Worm (Caenorhabditis elegans) whole organism, L1 larva: ENCODE measurements around the gene D1005.2.

ENCODE experiments used
- C04F5.9 ChIP-seq: sonication (generic microtip); optimal IDR thresholded peaks from 2 replicates; lab custom pipeline; 2016; ENCODE audit warnings: missing genetic modification characterization, missing compliant biosample characterization
- C34B4.2 ChIP-seq: sonication (generic microtip); optimal IDR thresholded peaks from 2 replicates; lab custom pipeline; 2017; ENCODE audit warnings: mild to moderate bottlenecking, missing genetic modification characterization, missing compliant biosample characterization
- F16B12.6 ChIP-seq: fragments of 150-350 bp; optimal IDR thresholded peaks from 2 replicates; lab custom pipeline; 2014; ENCODE audit warnings: missing biosample characterization, missing genetic modification characterization
- aha-1 ChIP-seq: fragments of 150-350 bp; optimal IDR thresholded peaks from 2 replicates; lab custom pipeline; 2014; ENCODE audit warnings: missing biosample characterization, missing genetic modification characterization
- aly-2 ChIP-seq: fragments of 150-350 bp; optimal IDR thresholded peaks from 2 replicates; lab custom pipeline; 2014; ENCODE audit warnings: missing biosample characterization, missing genetic modification characterization
- ama-1 ChIP-seq: fragments of 150-350 bp; optimal IDR thresholded peaks from 2 replicates; lab custom pipeline; 2014
- ceh-8 ChIP-seq: fragments of 200-800 bp; sonication (Bioruptor generic); optimal IDR thresholded peaks from 2 replicates; lab custom pipeline; 2018; ENCODE audit warnings: mild to moderate bottlenecking, missing genetic modification characterization, moderate library complexity, missing compliant biosample characterization
- ceh-82 ChIP-seq, 3 experiments: fragments of 150-350 bp in 1 of 3; sonication (generic microtip) in 2 of 3; optimal IDR thresholded peaks; 2 replicates each; lab custom pipeline; 2014 to 2017; ENCODE audit warnings: missing biosample characterization in 3 of 3, missing genetic modification characterization in 3 of 3
- ceh-88 ChIP-seq: fragments of 200-800 bp; sonication (Bioruptor generic); IDR thresholded peaks from 2 replicates; pipeline ENCODE4 v1.3.6; 2022; ENCODE audit warnings: missing genetic modification characterization, missing compliant biosample characterization
- ces-1 ChIP-seq: fragments of 150-350 bp; optimal IDR thresholded peaks from 2 replicates; lab custom pipeline; 2014; ENCODE audit warnings: missing biosample characterization, missing genetic modification reagents, missing genetic modification characterization
- efl-3 ChIP-seq: fragments of 200-800 bp; sonication (Bioruptor generic); optimal IDR thresholded peaks from 2 replicates; lab custom pipeline; 2018; ENCODE audit warnings: mild to moderate bottlenecking, missing genetic modification characterization, missing compliant biosample characterization
- egl-27 ChIP-seq, 2 experiments: fragments of 150-350 bp in 1 of 2; sonication (generic microtip); optimal IDR thresholded peaks; 3 replicates each; lab custom pipeline; 2017 to 2018; ENCODE audit warnings: missing biosample characterization in 2 of 2, missing genetic modification characterization in 2 of 2, missing genetic modification reagents in 2 of 2
- elt-2 ChIP-seq: sonication (generic microtip); optimal IDR thresholded peaks from 2 replicates; lab custom pipeline; 2016; ENCODE audit warnings: missing genetic modification characterization, mild to moderate bottlenecking, inconsistent platforms, missing compliant biosample characterization, missing genetic modification reagents
- ets-5 ChIP-seq: fragments of 200-800 bp; sonication (Bioruptor generic); IDR thresholded peaks from 2 replicates; pipeline ENCODE4 v1.3.6; 2022; ENCODE audit warnings: missing genetic modification characterization, missing compliant biosample characterization
- fkh-4 ChIP-seq: sonication (generic microtip); optimal IDR thresholded peaks from 2 replicates; lab custom pipeline; 2016; ENCODE audit warnings: missing compliant biosample characterization, missing genetic modification characterization, borderline replicate concordance
- grh-1 ChIP-seq: fragments of 200-800 bp; sonication (Bioruptor generic); IDR thresholded peaks from 2 replicates; pipeline ENCODE4 v1.3.6; 2022; ENCODE audit warnings: missing genetic modification reagents, missing genetic modification characterization, missing compliant biosample characterization
- hlh-17 ChIP-seq: fragments of 200-800 bp; sonication (Bioruptor generic); optimal IDR thresholded peaks from 2 replicates; lab custom pipeline; 2018; ENCODE audit warnings: missing genetic modification characterization, mild to moderate bottlenecking, missing compliant biosample characterization, moderate library complexity, borderline replicate concordance
- hlh-4 ChIP-seq: sonication (generic microtip); optimal IDR thresholded peaks from 2 replicates; lab custom pipeline; 2016; ENCODE audit warnings: mild to moderate bottlenecking, missing genetic modification characterization, missing compliant biosample characterization
- isw-1 ChIP-seq: fragments of 200-800 bp; sonication (Bioruptor generic); IDR thresholded peaks from 2 replicates; pipeline ENCODE4 v1.3.6; 2022; ENCODE audit warnings: missing genetic modification characterization, missing compliant biosample characterization
- lin-14 ChIP-seq: fragments of 200-800 bp; sonication (Bioruptor generic); optimal IDR thresholded peaks from 2 replicates; lab custom pipeline; 2018; ENCODE audit warnings: mild to moderate bottlenecking, missing genetic modification characterization, moderate library complexity, missing compliant biosample characterization
- lin-15B ChIP-seq: fragments of 150-350 bp; sonication (generic microtip); optimal IDR thresholded peaks from 3 replicates; lab custom pipeline; 2014; ENCODE audit warnings: missing biosample characterization, missing genetic modification characterization
- lin-39 ChIP-seq: fragments of 150-350 bp; optimal IDR thresholded peaks from 2 replicates; lab custom pipeline; 2014; ENCODE audit warnings: missing biosample characterization, missing genetic modification reagents, missing genetic modification characterization
- lir-3 ChIP-seq: sonication (generic microtip); optimal IDR thresholded peaks from 2 replicates; lab custom pipeline; 2016; ENCODE audit warnings: mild to moderate bottlenecking, missing genetic modification characterization, moderate library complexity, missing compliant biosample characterization; ENCODE audit not compliant: poor library complexity
- lsy-2 ChIP-seq, 2 experiments: fragments of 150-350 bp; optimal IDR thresholded peaks; 2 replicates each; lab custom pipeline; 2014; ENCODE audit warnings: missing biosample characterization in 2 of 2, missing genetic modification characterization in 2 of 2
- nhr-11 ChIP-seq: fragments of 150-350 bp; optimal IDR thresholded peaks from 2 replicates; lab custom pipeline; 2014; ENCODE audit warnings: missing biosample characterization, missing genetic modification characterization
- nhr-12 ChIP-seq: sonication (generic microtip); optimal IDR thresholded peaks from 2 replicates; lab custom pipeline; 2017; ENCODE audit warnings: missing biosample characterization, missing genetic modification characterization
- nhr-19 ChIP-seq: fragments of 200-800 bp; sonication (Bioruptor generic); conservative IDR thresholded peaks from 2 replicates; pipeline ENCODE4 v1.3.6; 2022; ENCODE audit warnings: missing genetic modification characterization, missing compliant biosample characterization
- nhr-20 ChIP-seq: sonication (generic microtip); optimal IDR thresholded peaks from 2 replicates; lab custom pipeline; 2016; ENCODE audit warnings: mild to moderate bottlenecking, missing genetic modification characterization, missing compliant biosample characterization
- nhr-237 ChIP-seq: fragments of 150-350 bp; optimal IDR thresholded peaks from 2 replicates; lab custom pipeline; 2014; ENCODE audit warnings: missing biosample characterization, missing genetic modification characterization
- nhr-28 ChIP-seq: fragments of 150-350 bp; optimal IDR thresholded peaks from 2 replicates; lab custom pipeline; 2014; ENCODE audit warnings: missing biosample characterization, missing genetic modification characterization
- nhr-47 ChIP-seq: sonication (generic microtip); optimal IDR thresholded peaks from 2 replicates; lab custom pipeline; 2016; ENCODE audit warnings: mild to moderate bottlenecking, missing genetic modification characterization, moderate library complexity, missing compliant biosample characterization
- nhr-71 ChIP-seq: sonication (generic microtip); optimal IDR thresholded peaks from 2 replicates; lab custom pipeline; 2016; ENCODE audit warnings: mild to moderate bottlenecking, missing genetic modification characterization, moderate library complexity, missing compliant biosample characterization
- nhr-77 ChIP-seq: fragments of 150-350 bp; optimal IDR thresholded peaks from 2 replicates; lab custom pipeline; 2014; ENCODE audit warnings: missing biosample characterization, missing genetic modification characterization
- nhr-85 ChIP-seq: sonication (generic microtip); peaks from one replicate; lab custom pipeline; 2016; ENCODE audit warnings: missing genetic modification characterization, inconsistent platforms, missing compliant biosample characterization
- pax-3 ChIP-seq: fragments of 200-800 bp; sonication (Bioruptor generic); optimal IDR thresholded peaks from 2 replicates; lab custom pipeline; 2018; ENCODE audit warnings: mild to moderate bottlenecking, missing genetic modification characterization, moderate library complexity, missing compliant biosample characterization
- pqm-1 ChIP-seq: sonication (generic microtip); optimal IDR thresholded peaks from 3 replicates; lab custom pipeline; 2017; ENCODE audit warnings: missing biosample characterization, missing genetic modification characterization
- rnt-1 ChIP-seq: sonication (generic microtip); optimal IDR thresholded peaks from 2 replicates; lab custom pipeline; 2016; ENCODE audit warnings: mild to moderate bottlenecking, missing genetic modification characterization, moderate library complexity, missing compliant biosample characterization
- snpc-4 ChIP-seq: fragments of 150-350 bp; optimal IDR thresholded peaks from 2 replicates; lab custom pipeline; 2014; ENCODE audit warnings: missing biosample characterization, missing genetic modification characterization
- snu-23 ChIP-seq: sonication (generic microtip); optimal IDR thresholded peaks from 2 replicates; lab custom pipeline; 2016; ENCODE audit warnings: missing genetic modification characterization, missing compliant biosample characterization
- sptf-1 ChIP-seq: fragments of 150-350 bp; optimal IDR thresholded peaks from 2 replicates; lab custom pipeline; 2014; ENCODE audit warnings: missing biosample characterization, missing genetic modification characterization
- tbx-2 ChIP-seq: sonication (generic microtip); optimal IDR thresholded peaks from 2 replicates; lab custom pipeline; 2016; ENCODE audit warnings: missing genetic modification characterization, missing compliant biosample characterization
- tlp-1 ChIP-seq: fragments of 150-350 bp; optimal IDR thresholded peaks from 2 replicates; lab custom pipeline; 2014; ENCODE audit warnings: missing biosample characterization, missing genetic modification characterization
- unc-130 ChIP-seq: fragments of 150-350 bp; optimal IDR thresholded peaks from 2 replicates; lab custom pipeline; 2017; ENCODE audit warnings: missing biosample characterization, missing genetic modification characterization, inconsistent platforms
- unc-62 ChIP-seq: fragments of 150-350 bp; optimal IDR thresholded peaks from 2 replicates; lab custom pipeline; 2014; ENCODE audit warnings: missing biosample characterization, missing genetic modification reagents, missing genetic modification characterization
- unc-86 ChIP-seq: sonication (generic microtip); optimal IDR thresholded peaks from 2 replicates; lab custom pipeline; 2016; ENCODE audit warnings: missing genetic modification characterization, missing compliant biosample characterization
- unc-98 ChIP-seq: fragments of 200-800 bp; sonication (Bioruptor generic); IDR thresholded peaks from 2 replicates; pipeline ENCODE4 v1.3.6; 2022; ENCODE audit warnings: missing genetic modification characterization, missing compliant biosample characterization
- xbp-1 ChIP-seq: sonication (generic microtip); optimal IDR thresholded peaks from 2 replicates; lab custom pipeline; 2016; ENCODE audit warnings: missing genetic modification characterization, missing compliant biosample characterization

The D1005.2 gene

DNA sequence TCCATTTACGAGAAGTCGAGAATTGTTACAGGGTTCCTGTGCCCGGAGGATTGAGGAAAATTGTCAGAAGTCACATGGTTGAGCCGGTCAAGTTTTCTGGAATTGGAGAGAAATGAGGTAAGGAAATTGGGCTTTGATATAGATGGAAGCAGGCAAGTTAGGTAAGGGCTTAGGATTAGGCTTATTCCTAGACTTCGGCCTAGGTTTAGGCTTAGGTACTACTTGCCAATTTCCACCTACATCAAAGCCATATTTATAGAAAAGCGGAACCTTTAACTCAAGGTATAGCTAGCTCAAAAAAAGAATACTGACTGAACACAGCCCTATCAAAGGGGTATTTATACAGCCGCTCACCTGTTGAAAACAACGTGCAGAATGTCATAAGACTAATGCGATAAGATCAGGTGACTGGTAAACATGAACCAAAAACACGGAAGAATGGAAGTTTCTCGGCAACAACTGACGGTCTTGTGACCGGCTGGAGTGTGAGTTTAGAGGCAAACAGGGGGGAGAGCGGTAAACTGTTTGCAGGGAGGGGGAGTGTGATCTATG is 45.8 kb downstream of the D1005.2 start (continued):
- TF ChIP-seq tbx-2 (peak; percentile 96), ceh-88 (peak; percentile 63), ama-1 (lab: Kevin White, UChicago) (peak; percentile 99), ceh-82 (tag; optimal IDR thresholded peaks at IDR 0.05; lab: Kevin White, UChicago) (peak in 1 of 3 experiments; percentile 2), lsy-2 (tag; optimal IDR thresholded peaks at IDR 0.05; lab: Kevin White, UChicago) (peak; percentile 82 to 96), nhr-28 (no peak), unc-62 (GFP tag; lab: Kevin White, UChicago) (no peak), grh-1 (GFP tag; lab: Robert Waterston, UW) (peak; percentile 96), unc-98 (GFP tag; lab: Robert Waterston, UW) (peak; percentile 54; the same call in 1 of the 2 replicates), tlp-1 (tag; lab: Kevin White, UChicago) (peak; percentile 6), lin-15B (tag; lab: Kevin White, UChicago) (no peak), nhr-71 (tag; lab: Kevin White, UChicago) (peak; percentile 99), aha-1 (tag; lab: Kevin White, UChicago) (peak; percentile 98), nhr-77 (tag; lab: Kevin White, UChicago) (peak; percentile 86), efl-3 (GFP tag; lab: Kevin White, UChicago) (peak; percentile 35), ceh-8 (GFP tag; lab: Kevin White, UChicago) (no peak), hlh-17 (peak; percentile 46), lir-3 (tag; lab: Kevin White, UChicago) (peak; percentile 88), hlh-4 (tag; lab: Kevin White, UChicago) (no peak), egl-27 (tag; optimal IDR thresholded peaks at IDR 0.05; lab: Kevin White, UChicago) (peak in 1 of 2 experiments; percentile 8), nhr-20 (tag; lab: Kevin White, UChicago) (peak; percentile 99), C34B4.2 (tag; lab: Kevin White, UChicago) (peak; percentile 68), isw-1 (GFP tag; lab: Robert Waterston, UW) (0 out of 2 replicates have a peak, but pooled peaks have one; percentile 3), unc-86 (tag; lab: Kevin White, UChicago) (no peak), aly-2 (tag; lab: Kevin White, UChicago) (no peak), nhr-19 (GFP tag; lab: Robert Waterston, UW) (peak; percentile 95), pax-3 (tag; lab: Kevin White, UChicago) (peak; percentile 84), ets-5 (GFP tag; lab: Robert Waterston, UW) (no peak), C04F5.9 (tag; lab: Kevin White, UChicago) (peak; percentile 76), F16B12.6 (tag; lab: Kevin White, UChicago) (peak; percentile 15), fkh-4 (tag; lab: Kevin White, UChicago) (no peak), elt-2 (tag; lab: Kevin White, UChicago) (peak; percentile 98), unc-130 (peak; percentile 96), lin-39 (tag; lab: Kevin White, UChicago) (peak; percentile 82), ces-1 (GFP tag; lab: Kevin White, UChicago) (no peak), nhr-47 (tag; lab: Kevin White, UChicago) (peak; percentile 92), nhr-85 (tag; lab: Kevin White, UChicago) (peak; percentile 100), snpc-4 (tag; lab: Kevin White, UChicago) (peak; percentile 49), pqm-1 (no peak)

DNA sequence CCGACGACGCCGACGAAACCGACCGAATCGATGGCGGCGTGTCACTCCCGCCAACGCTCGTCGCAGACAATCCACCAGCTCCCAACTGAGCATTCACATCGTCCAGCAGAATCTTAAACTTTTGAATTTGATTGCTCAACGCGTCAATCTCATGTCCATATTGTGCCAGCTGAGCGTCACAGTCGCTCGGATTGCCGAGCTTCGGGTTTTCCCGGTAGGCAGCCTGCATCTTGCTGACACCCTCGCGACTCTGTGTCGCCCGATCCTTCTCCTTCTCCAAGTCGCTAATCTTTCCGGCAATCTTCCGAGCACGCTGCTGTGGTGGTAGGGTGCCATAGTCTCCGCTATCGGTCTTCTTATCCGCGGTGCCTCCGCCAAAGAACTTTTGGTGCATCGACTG is 53.5 kb downstream of the D1005.2 start:
- no peak for TF ChIP-seq lin-39 (tag; lab: Kevin White, UChicago)
- no peak for TF ChIP-seq nhr-71 (tag; lab: Kevin White, UChicago)
- no peak for TF ChIP-seq nhr-12
- no peak for TF ChIP-seq xbp-1 (tag; lab: Kevin White, UChicago)
- TF ChIP-seq nhr-47 (tag; lab: Kevin White, UChicago) = no peak
- no peak for TF ChIP-seq snu-23 (GFP tag; lab: Kevin White, UChicago)
- no peak for TF ChIP-seq lin-14
- TF ChIP-seq F16B12.6 (tag; lab: Kevin White, UChicago) = no peak
- no peak for TF ChIP-seq grh-1 (GFP tag; lab: Robert Waterston, UW)
- TF ChIP-seq unc-62 (GFP tag; lab: Kevin White, UChicago) = no peak
- no peak for TF ChIP-seq lsy-2 (tag; optimal IDR thresholded peaks at IDR 0.05; lab: Kevin White, UChicago)
- TF ChIP-seq nhr-237 (tag; lab: Kevin White, UChicago) = no peak
- no peak for TF ChIP-seq ceh-88
- no peak for TF ChIP-seq sptf-1 (tag; lab: Kevin White, UChicago)
- TF ChIP-seq nhr-19 (GFP tag; lab: Robert Waterston, UW) = no peak
- TF ChIP-seq rnt-1 (tag; lab: Kevin White, UChicago) = no peak
- TF ChIP-seq nhr-11 (tag; lab: Kevin White, UChicago) = no peak
- no peak for TF ChIP-seq lin-15B (tag; lab: Kevin White, UChicago)
